Fruit fly (Drosophila melanogaster) whole organism, wandering third instar larva: ENCODE data around the gene CG1737.

Source experiments
- CrebA ChIP-seq: fragments of 200-800 bp; sonication (Bioruptor generic); optimal IDR thresholded peaks from 2 replicates; lab custom pipeline; 2016; ENCODE audit warnings: missing biosample characterization, mild to moderate bottlenecking, missing genetic modification characterization, borderline replicate concordance
- Dfd ChIP-seq: fragments of >200 bp; optimal IDR thresholded peaks from 2 replicates; lab custom pipeline; 2017; ENCODE audit warnings: missing biosample characterization, missing genetic modification characterization
- Dif ChIP-seq: fragments of 200-275, 200-300 bp; sonication (Bioruptor generic); optimal IDR thresholded peaks from 2 replicates; lab custom pipeline; 2018; ENCODE audit warnings: missing biosample characterization, missing genetic modification characterization; ENCODE audit not compliant: partially characterized antibody
- GATAd ChIP-seq: sonication (Bioruptor generic); optimal IDR thresholded peaks from 2 replicates; lab custom pipeline; 2016; ENCODE audit warnings: missing biosample characterization, missing genetic modification characterization
- HLH106 ChIP-seq: fragments of 200-800 bp; optimal IDR thresholded peaks from 3 replicates; lab custom pipeline; 2019; ENCODE audit warnings: missing biosample characterization, mild to moderate bottlenecking, missing genetic modification characterization, moderate library complexity
- Hnf4 ChIP-seq: fragments of 200-800 bp; sonication (Bioruptor generic); optimal IDR thresholded peaks from 2 replicates; lab custom pipeline; 2016; ENCODE audit warnings: missing biosample characterization, mild to moderate bottlenecking, missing genetic modification characterization
- Hr78 ChIP-seq: fragments of >200 bp; optimal IDR thresholded peaks from 2 replicates; lab custom pipeline; 2017; ENCODE audit warnings: missing biosample characterization, missing genetic modification characterization
- Hr83 ChIP-seq: fragments of 200-300 bp; sonication (Bioruptor generic); optimal IDR thresholded peaks from 2 replicates; lab custom pipeline; 2016; ENCODE audit warnings: missing biosample characterization, mild to moderate bottlenecking, missing genetic modification characterization, moderate library complexity; ENCODE audit not compliant: poor library complexity, severe bottlenecking
- Jra ChIP-seq: sonication (Bioruptor generic); optimal IDR thresholded peaks from 2 replicates; lab custom pipeline; 2016; ENCODE audit warnings: missing biosample characterization, missing genetic modification characterization
- Mio ChIP-seq: sonication (Bioruptor generic); optimal IDR thresholded peaks from 2 replicates; lab custom pipeline; 2016; ENCODE audit warnings: missing biosample characterization, missing genetic modification characterization
- Myc ChIP-seq: fragments of >200 bp; optimal IDR thresholded peaks from 2 replicates; lab custom pipeline; 2017
- OdsH ChIP-seq: fragments of 200-800 bp; sonication (Bioruptor generic); optimal IDR thresholded peaks from 2 replicates; lab custom pipeline; 2016; ENCODE audit warnings: missing biosample characterization, mild to moderate bottlenecking, missing genetic modification characterization
- Rel ChIP-seq, 2 experiments: fragments of 200-800 bp; sonication (Bioruptor generic) in 1 of 2; optimal IDR thresholded peaks; 2 replicates in 1 of 2; 3 replicates in 1 of 2; lab custom pipeline; 2016 to 2019; ENCODE audit warnings: mild to moderate bottlenecking in 2 of 2, missing biosample characterization in 2 of 2, missing genetic modification characterization in 2 of 2, moderate library complexity in 1 of 2
- Sp1 ChIP-seq: fragments of 200-800 bp; sonication (Bioruptor generic); optimal IDR thresholded peaks from 3 replicates; lab custom pipeline; 2019; ENCODE audit warnings: missing biosample characterization, mild to moderate bottlenecking, missing genetic modification characterization, moderate library complexity
- Vsx2 ChIP-seq: fragments of 200-300, 225-300 bp; sonication (Bioruptor generic); optimal IDR thresholded peaks from 2 replicates; lab custom pipeline; 2018; ENCODE audit warnings: missing biosample characterization, missing genetic modification characterization; ENCODE audit not compliant: partially characterized antibody
- br ChIP-seq: fragments of 200-800 bp; sonication (Bioruptor generic); optimal IDR thresholded peaks from 2 replicates; lab custom pipeline; 2016; ENCODE audit warnings: missing biosample characterization, missing genetic modification characterization
- brk ChIP-seq: fragments of 200-800 bp; sonication (Bioruptor generic); optimal IDR thresholded peaks from 2 replicates; lab custom pipeline; 2016; ENCODE audit warnings: missing biosample characterization, mild to moderate bottlenecking, missing genetic modification characterization
- dl ChIP-seq, 2 experiments: fragments of 175-275, 200-275 bp in 1 of 2; fragments of 200-275 bp in 1 of 2; sonication (Bioruptor generic); optimal IDR thresholded peaks; lab custom pipeline; 2018; ENCODE audit warnings: mild to moderate bottlenecking in 2 of 2, missing biosample characterization in 2 of 2, missing genetic modification characterization in 2 of 2, moderate library complexity in 2 of 2; ENCODE audit not compliant: partially characterized antibody in 2 of 2, insufficient read depth in 1 of 2
- dmrt93B ChIP-seq: fragments of 200-800 bp; sonication (Bioruptor generic); optimal IDR thresholded peaks from 2 replicates; lab custom pipeline; 2018; ENCODE audit warnings: missing biosample characterization, mild to moderate bottlenecking, missing genetic modification characterization
- dsf ChIP-seq: sonication (Bioruptor generic); optimal IDR thresholded peaks from 2 replicates; lab custom pipeline; 2016; ENCODE audit warnings: missing biosample characterization, missing genetic modification characterization, borderline replicate concordance
- ey ChIP-seq: fragments of 200-800 bp; sonication (Bioruptor generic); optimal IDR thresholded peaks from 2 replicates; lab custom pipeline; 2016; ENCODE audit warnings: missing biosample characterization, missing genetic modification characterization
- foxo ChIP-seq, 2 experiments: fragments of 200-800 bp; sonication (Bioruptor generic); optimal IDR thresholded peaks; 2 replicates in 1 of 2; 3 replicates in 1 of 2; lab custom pipeline; 2016 to 2017; ENCODE audit warnings: missing biosample characterization in 2 of 2, missing genetic modification characterization in 2 of 2
- fru ChIP-seq: fragments of 200-800 bp; sonication (Bioruptor generic); optimal IDR thresholded peaks from 3 replicates; lab custom pipeline; 2016; ENCODE audit warnings: missing biosample characterization, mild to moderate bottlenecking, missing genetic modification characterization
- h ChIP-seq: fragments of 200-800 bp; sonication (Bioruptor generic); optimal IDR thresholded peaks from 3 replicates; lab custom pipeline; 2016; ENCODE audit warnings: missing biosample characterization, mild to moderate bottlenecking, missing genetic modification characterization
- jim ChIP-seq: fragments of 175-275, 200-325 bp; sonication (Bioruptor generic); optimal IDR thresholded peaks from 2 replicates; lab custom pipeline; 2016; ENCODE audit warnings: missing biosample characterization, mild to moderate bottlenecking, missing genetic modification characterization
- pan ChIP-seq: fragments of >200 bp; optimal IDR thresholded peaks from 2 replicates; lab custom pipeline; 2017
- psq ChIP-seq: fragments of 200-800 bp; sonication (Bioruptor generic); optimal IDR thresholded peaks from 3 replicates; lab custom pipeline; 2017; ENCODE audit warnings: missing biosample characterization, mild to moderate bottlenecking, missing genetic modification characterization, moderate library complexity
- rgr ChIP-seq: fragments of 200-800 bp; sonication (Bioruptor generic); optimal IDR thresholded peaks from 3 replicates; lab custom pipeline; 2016; ENCODE audit warnings: missing biosample characterization, mild to moderate bottlenecking, missing genetic modification characterization
- sage ChIP-seq: fragments of 200-800 bp; sonication (Bioruptor generic); optimal IDR thresholded peaks from 2 replicates; lab custom pipeline; 2016; ENCODE audit warnings: missing biosample characterization, mild to moderate bottlenecking, missing genetic modification characterization
- sv ChIP-seq: fragments of 200-800 bp; sonication (Bioruptor generic); optimal IDR thresholded peaks from 3 replicates; lab custom pipeline; 2016; ENCODE audit warnings: missing biosample characterization, missing genetic modification characterization
- tai ChIP-seq: sonication (Bioruptor generic); optimal IDR thresholded peaks from 2 replicates; lab custom pipeline; 2016; ENCODE audit warnings: missing biosample characterization, missing genetic modification characterization
- usp ChIP-seq: fragments of >200 bp; optimal IDR thresholded peaks from 2 replicates; lab custom pipeline; 2017; ENCODE audit warnings: missing biosample characterization, missing genetic modification characterization
- woc ChIP-seq: sonication (Bioruptor generic); optimal IDR thresholded peaks from 2 replicates; lab custom pipeline; 2016; ENCODE audit warnings: missing biosample characterization, mild to moderate bottlenecking, missing genetic modification characterization

Gene CG1737

DNA sequence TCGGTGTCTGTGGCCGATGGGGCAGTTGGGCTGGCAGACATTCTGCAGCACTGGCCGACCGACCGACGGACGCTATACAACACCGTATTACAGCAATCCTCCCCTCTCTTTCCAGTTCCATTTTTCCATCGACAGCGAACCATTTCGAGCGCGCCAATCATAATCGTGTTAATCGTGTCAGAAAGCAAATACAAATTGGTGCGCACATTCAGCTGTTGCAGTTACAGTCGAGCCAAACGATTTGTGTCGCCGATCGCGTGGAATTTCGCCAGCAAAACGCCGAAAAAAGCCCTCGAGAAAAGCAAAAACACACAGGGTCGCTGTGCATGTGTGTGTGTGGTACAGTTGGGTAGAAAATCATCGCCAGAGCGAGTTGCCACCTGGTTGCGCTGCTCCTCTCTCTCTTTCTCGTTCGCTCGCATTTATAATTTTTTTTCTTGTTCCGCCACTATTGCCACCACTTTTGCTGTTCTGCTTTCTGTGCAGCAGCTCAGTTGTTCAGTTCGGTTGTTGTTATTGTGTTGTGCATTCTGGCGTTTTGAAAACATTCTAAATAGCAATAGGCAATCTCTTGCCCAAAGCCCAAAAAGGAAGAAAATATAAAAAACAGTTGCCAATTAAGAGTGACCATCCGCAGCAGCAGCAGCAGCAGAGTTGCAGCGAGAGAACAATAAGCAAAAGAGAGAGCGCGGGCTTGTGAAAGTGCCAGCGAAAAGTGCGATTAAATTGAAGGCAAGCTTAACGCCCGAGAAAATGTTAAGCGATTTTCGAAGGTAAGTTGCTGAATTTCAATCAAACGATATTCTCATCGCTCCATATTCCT lies at the start of gene CG1737:
Gene CG1737, plus strand, starts transcription at position 104 of the 823 bp plus-strand sequence.
- peak; percentile 48 for TF ChIP-seq jim (GFP tag; lab: Kevin White, UChicago)
- TF ChIP-seq Hr78 (GFP tag; lab: Kevin White, UChicago), result no peak
- peak; percentile 58 for TF ChIP-seq h (GFP tag; lab: Kevin White, UChicago)
- no peak for TF ChIP-seq tai (GFP tag; lab: Kevin White, UChicago)
- peak; percentile 38 for TF ChIP-seq OdsH (GFP tag; lab: Kevin White, UChicago)
- no peak for TF ChIP-seq ey
- TF ChIP-seq br, result no peak
- no peak for TF ChIP-seq dsf (GFP tag; lab: Kevin White, UChicago)
- peak; percentile 10 for TF ChIP-seq Jra (GFP tag; lab: Kevin White, UChicago)
- no peak for TF ChIP-seq Dif (GFP tag; lab: Kevin White, UChicago)
- peak; percentile 45 for TF ChIP-seq fru
- TF ChIP-seq GATAd (GFP tag; lab: Kevin White, UChicago), result no peak
- peak; percentile 0 for TF ChIP-seq psq (GFP tag; lab: Kevin White, UChicago)
- no peak for TF ChIP-seq usp
- TF ChIP-seq Myc, result no peak
- TF ChIP-seq rgr (GFP tag; lab: Kevin White, UChicago), result peak; percentile 53
- no peak for TF ChIP-seq sv (GFP tag; lab: Kevin White, UChicago)
- TF ChIP-seq Hr83, result peak; percentile 56
- no peak for TF ChIP-seq Vsx2
- TF ChIP-seq HLH106 (tag; lab: Kevin White, UChicago), result peak; percentile 19
- TF ChIP-seq Sp1 (GFP tag; lab: Kevin White, UChicago), result peak; percentile 29
- no peak for TF ChIP-seq Rel (GFP tag; optimal IDR thresholded peaks at IDR 0.05; lab: Kevin White, UChicago)
- peak; percentile 60 for TF ChIP-seq Rel (tag; optimal IDR thresholded peaks at IDR 0.05; lab: Kevin White, UChicago)
- no peak for TF ChIP-seq dl (GFP tag; optimal IDR thresholded peaks at IDR 0.05; lab: Kevin White, UChicago; ENCODE audit: insufficient read depth in 1 of 2, partially characterized antibody in 2 of 2)
- TF ChIP-seq foxo (GFP tag; optimal IDR thresholded peaks at IDR 0.05; lab: Kevin White, UChicago), result peak in 1 of 2 experiments; percentile 54
- TF ChIP-seq Hnf4 (GFP tag; lab: Kevin White, UChicago), result peak; percentile 50
- no peak for TF ChIP-seq CrebA (GFP tag; lab: Kevin White, UChicago)
- TF ChIP-seq pan (lab: Kevin White, UChicago), result no peak
- TF ChIP-seq Mio (GFP tag; lab: Kevin White, UChicago), result no peak
- no peak for TF ChIP-seq woc (GFP tag; lab: Kevin White, UChicago)
- no peak for TF ChIP-seq brk (GFP tag; lab: Kevin White, UChicago)
- no peak for TF ChIP-seq dmrt93B
- no peak for TF ChIP-seq sage (GFP tag; lab: Kevin White, UChicago)
- TF ChIP-seq, all 38 proteins: peak for 13

DNA sequence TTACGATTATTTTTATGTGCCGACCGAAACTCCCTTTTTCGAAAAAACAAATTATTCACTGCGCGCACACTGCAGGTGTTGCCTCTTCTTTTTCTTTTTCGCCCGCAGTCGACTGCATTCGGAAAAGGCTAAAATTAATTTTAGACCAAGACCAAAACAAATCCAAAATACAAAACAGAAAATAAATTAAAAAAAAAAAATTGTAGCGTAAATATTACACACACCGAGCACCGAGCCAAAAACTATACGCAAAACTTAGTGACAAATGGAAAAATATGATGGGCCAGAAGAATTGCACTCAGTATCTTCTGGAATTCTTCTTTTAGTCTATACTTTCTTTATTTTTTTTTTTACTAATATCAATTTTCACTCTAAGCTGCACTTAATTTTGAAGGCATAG lies 47.7 kb upstream of the CG1737 start, which contains the start of gene CG44422:
Gene CG44422, minus strand, starts transcription at position 101 of the 400 bp plus-strand sequence.
- TF ChIP-seq tai (GFP tag; lab: Kevin White, UChicago), result no peak
- TF ChIP-seq jim (GFP tag; lab: Kevin White, UChicago), result no peak
- no peak for TF ChIP-seq HLH106 (tag; lab: Kevin White, UChicago)
- no peak for TF ChIP-seq Myc
- no peak for TF ChIP-seq sage (GFP tag; lab: Kevin White, UChicago)
- no peak for TF ChIP-seq dsf (GFP tag; lab: Kevin White, UChicago)
- TF ChIP-seq psq (GFP tag; lab: Kevin White, UChicago), result no peak
- no peak for TF ChIP-seq Hr78 (GFP tag; lab: Kevin White, UChicago)
- TF ChIP-seq Dif (GFP tag; lab: Kevin White, UChicago), result no peak
- TF ChIP-seq foxo (GFP tag; optimal IDR thresholded peaks at IDR 0.05; lab: Kevin White, UChicago), result no peak
- no peak for TF ChIP-seq pan (lab: Kevin White, UChicago)
- no peak for TF ChIP-seq fru
- TF ChIP-seq h (GFP tag; lab: Kevin White, UChicago), result no peak

DNA sequence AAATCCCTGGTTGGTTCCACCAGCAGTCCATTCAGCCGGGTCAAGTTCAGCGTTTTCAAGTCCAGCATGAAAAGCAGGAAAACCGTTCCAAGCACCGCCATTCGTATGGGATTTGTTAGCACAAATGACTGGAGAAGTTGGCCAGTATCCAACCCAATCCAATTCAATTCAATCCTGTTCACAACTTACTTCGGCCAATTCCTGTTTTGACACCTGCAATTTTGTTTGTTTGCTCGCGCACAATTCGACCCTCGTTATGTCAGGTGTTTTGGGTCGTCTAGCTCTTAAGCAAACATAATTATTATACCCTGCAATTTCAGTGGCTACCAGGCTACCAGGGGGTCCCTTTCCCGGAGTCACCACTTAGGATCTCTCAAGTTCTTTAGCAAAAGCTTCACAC lies 39.3 kb upstream of the CG1737 start, which contains the start of gene Ir10a:
Gene Ir10a, minus strand, starts transcription at position 101 of the 400 bp plus-strand sequence.
- TF ChIP-seq br, result no peak
- TF ChIP-seq Dfd (GFP tag; lab: Kevin White, UChicago), result no peak
- TF ChIP-seq Dif (GFP tag; lab: Kevin White, UChicago), result no peak
- no peak for TF ChIP-seq Mio (GFP tag; lab: Kevin White, UChicago)
- no peak for TF ChIP-seq Sp1 (GFP tag; lab: Kevin White, UChicago)
- TF ChIP-seq foxo (GFP tag; optimal IDR thresholded peaks at IDR 0.05; lab: Kevin White, UChicago), result no peak
- no peak for TF ChIP-seq woc (GFP tag; lab: Kevin White, UChicago)
- no peak for TF ChIP-seq Vsx2
